ENCODE assay signal across 6 worm cellular contexts in genomic region chrIV:15951640-15952039, ce11.
TF ChIP-seq lines count a peak whose summit lies in the region.

TSS of gene Y105C5B.15 (plus strand) at chrIV:15951936.

TF ChIP-seq in whole organism, L1 larva, 84 proteins besides CTCF, POLR2A, EP300 and RAD21:
- no peak for TF ChIP-seq jun-1 (tag; optimal IDR thresholded peaks at IDR 0.05; lab: Kevin White, UChicago)
- no peak for TF ChIP-seq ceh-8 (GFP tag; optimal IDR thresholded peaks at IDR 0.05; lab: Kevin White, UChicago)
- TF ChIP-seq isw-1 (GFP tag; IDR thresholded peaks at IDR 0.05; lab: Robert Waterston, UW), result no peak
- no peak for TF ChIP-seq nhr-85 (tag; lab: Kevin White, UChicago)
- no peak for TF ChIP-seq nhr-77 (tag; optimal IDR thresholded peaks at IDR 0.05; lab: Kevin White, UChicago)
- TF ChIP-seq elt-2 (tag; optimal IDR thresholded peaks at IDR 0.05; lab: Kevin White, UChicago), result peak; percentile 10
- no peak for TF ChIP-seq pqm-1 (tag; optimal IDR thresholded peaks at IDR 0.05; lab: Kevin White, UChicago)

TF ChIP-seq in whole organism, L2 larva, 48 proteins besides CTCF, POLR2A, EP300 and RAD21:
- TF ChIP-seq fos-1 (tag; optimal IDR thresholded peaks at IDR 0.05; lab: Kevin White, UChicago) (peak; percentile 67), sma-9 (GFP tag; optimal IDR thresholded peaks at IDR 0.05; lab: Kevin White, UChicago) (no peak), sma-9 (tag; optimal IDR thresholded peaks at IDR 0.05; lab: Kevin White, UChicago) (no peak), lin-39 (tag; optimal IDR thresholded peaks at IDR 0.05; lab: Kevin White, UChicago) (no peak)

TF ChIP-seq in whole organism, L3 larva, 47 proteins besides CTCF, POLR2A, EP300 and RAD21:
- TF ChIP-seq nhr-43 (tag; optimal IDR thresholded peaks at IDR 0.05; lab: Kevin White, UChicago; ENCODE audit: poor library complexity, severe bottlenecking) (no peak), ceh-16 (tag; optimal IDR thresholded peaks at IDR 0.05; lab: Kevin White, UChicago) (no peak), lin-15B (tag; optimal IDR thresholded peaks at IDR 0.05; lab: Kevin White, UChicago) (no peak), elt-2 (tag; optimal IDR thresholded peaks at IDR 0.05; lab: Kevin White, UChicago) (peak; percentile 67)
TF ChIP-seq in whole organism, L3 larva: peak in this region for 1.

TF ChIP-seq in whole organism, L4 larva, 104 proteins besides CTCF, POLR2A, EP300 and RAD21:
- TF ChIP-seq T26A8.4 (GFP tag; IDR thresholded peaks at IDR 0.05; lab: Robert Waterston, UW), result no peak
- TF ChIP-seq pqm-1 (tag; optimal IDR thresholded peaks at IDR 0.05; lab: Kevin White, UChicago), result peak; percentile 57
- TF ChIP-seq madf-9 (GFP tag; conservative IDR thresholded peaks at IDR 0.05; lab: Robert Waterston, UW), result no peak
- peak; percentile 1 for TF ChIP-seq nhr-28 (tag; optimal IDR thresholded peaks at IDR 0.05; lab: Kevin White, UChicago)
- TF ChIP-seq zip-2 (tag; optimal IDR thresholded peaks at IDR 0.05; lab: Kevin White, UChicago), result no peak
- TF ChIP-seq unc-39 (tag; optimal IDR thresholded peaks at IDR 0.05; lab: Kevin White, UChicago), result no peak
- TF ChIP-seq dmd-6 (GFP tag; IDR thresholded peaks at IDR 0.05; lab: Robert Waterston, UW), result peak; percentile 76
- TF ChIP-seq zfp-2 (tag; optimal IDR thresholded peaks at IDR 0.05; lab: Kevin White, UChicago), result no peak

TF ChIP-seq in whole organism, late embryonic, 69 proteins besides CTCF, POLR2A, EP300 and RAD21:
- TF ChIP-seq tbx-2 (tag; optimal IDR thresholded peaks at IDR 0.05; lab: Kevin White, UChicago) (no peak), rnt-1 (tag; optimal IDR thresholded peaks at IDR 0.05; lab: Kevin White, UChicago) (no peak), pha-2 (tag; optimal IDR thresholded peaks at IDR 0.05; lab: Kevin White, UChicago) (no peak), ceh-48 (tag; optimal IDR thresholded peaks at IDR 0.05; lab: Kevin White, UChicago) (no peak), hlh-8 (tag; optimal IDR thresholded peaks at IDR 0.05; lab: Kevin White, UChicago) (no peak), sdc-2 (tag; optimal IDR thresholded peaks at IDR 0.05; lab: Kevin White, UChicago) (no peak), elt-2 (tag; optimal IDR thresholded peaks at IDR 0.05; lab: Kevin White, UChicago) (peak; percentile 1)

TF ChIP-seq in whole organism, young adult, 124 proteins besides CTCF, POLR2A, EP300 and RAD21:
- no peak for TF ChIP-seq chd-7 (tag; optimal IDR thresholded peaks at IDR 0.05; lab: Kevin White, UChicago)
- TF ChIP-seq nhr-80 (tag; optimal IDR thresholded peaks at IDR 0.05; lab: Kevin White, UChicago), result peak; percentile 54
- TF ChIP-seq Y53G8AR.9 (GFP tag; conservative IDR thresholded peaks at IDR 0.05; lab: Robert Waterston, UW), result no peak
- TF ChIP-seq snpc-4 (GFP tag; optimal IDR thresholded peaks at IDR 0.05; lab: Kevin White, UChicago), result no peak
- no peak for TF ChIP-seq snpc-4 (tag; optimal IDR thresholded peaks at IDR 0.05; lab: Kevin White, UChicago)
- no peak for TF ChIP-seq dpl-1 (GFP tag; optimal IDR thresholded peaks at IDR 0.05; lab: Kevin White, UChicago)
- no peak for TF ChIP-seq F37B4.10 (GFP tag; IDR thresholded peaks at IDR 0.05; lab: Robert Waterston, UW)
- TF ChIP-seq ets-4 (GFP tag; optimal IDR thresholded peaks at IDR 0.05; lab: Kevin White, UChicago), result no peak
TF ChIP-seq in whole organism, young adult: peak in this region for 1.
